Fruit fly (Drosophila melanogaster) whole organism, embryonic: ENCODE data around the gene CG11562.

ENCODE experiments used
- CG10147 ChIP-seq: fragments of 200-800 bp; sonication (Bioruptor generic); optimal IDR thresholded peaks from 2 replicates; lab custom pipeline; 2019; ENCODE audit warnings: missing biosample characterization, mild to moderate bottlenecking, missing genetic modification characterization, moderate library complexity
- CG10366 ChIP-seq: fragments of 200-800 bp; sonication (Bioruptor generic); IDR thresholded peaks from 2 replicates; pipeline ENCODE4 v1.3.6; 2022; ENCODE audit warnings: missing biosample characterization, missing genetic modification characterization
- CG11398 ChIP-seq: fragments of 200-800 bp; sonication (Bioruptor generic); optimal IDR thresholded peaks from 2 replicates; lab custom pipeline; 2016; ENCODE audit warnings: missing biosample characterization, missing genetic modification characterization
- CG11723 ChIP-seq: fragments of 200-800 bp; sonication (Bioruptor generic); optimal IDR thresholded peaks from 2 replicates; lab custom pipeline; 2017; ENCODE audit warnings: missing biosample characterization, mild to moderate bottlenecking, missing genetic modification characterization
- CG13287 ChIP-seq: fragments of 200-800 bp; sonication (Bioruptor generic); IDR thresholded peaks from 2 replicates; pipeline ENCODE4 v1.3.6; 2022; ENCODE audit warnings: missing biosample characterization, missing genetic modification characterization; ENCODE audit not compliant: partially characterized antibody
- CG13296 ChIP-seq: fragments of 200-800 bp; sonication (Bioruptor generic); optimal IDR thresholded peaks from 3 replicates; lab custom pipeline; 2018; ENCODE audit warnings: missing biosample characterization, mild to moderate bottlenecking, missing genetic modification characterization
- CG15514 ChIP-seq: fragments of 200-800 bp; sonication (Bioruptor generic); optimal IDR thresholded peaks from 3 replicates; lab custom pipeline; 2017; ENCODE audit warnings: missing biosample characterization, missing genetic modification characterization, mild to moderate bottlenecking, moderate library complexity, missing genetic modification reagents
- CG16813 ChIP-seq: fragments of 200-800 bp; sonication (Bioruptor generic); IDR thresholded peaks from 3 replicates; pipeline ENCODE4 v1.3.6; 2022; ENCODE audit warnings: missing biosample characterization, missing genetic modification characterization; ENCODE audit not compliant: partially characterized antibody
- CG16815 ChIP-seq: fragments of 200-800 bp; sonication (Bioruptor generic); optimal IDR thresholded peaks from 3 replicates; lab custom pipeline; 2017; ENCODE audit warnings: missing biosample characterization, mild to moderate bottlenecking, missing genetic modification characterization
- CG17612 ChIP-seq: fragments of 200-800 bp; sonication (Bioruptor generic); IDR thresholded peaks from 2 replicates; pipeline ENCODE4 v1.3.6; 2022; ENCODE audit warnings: missing biosample characterization, missing genetic modification characterization
- CG1792 ChIP-seq: fragments of 200-800 bp; sonication (Bioruptor generic); optimal IDR thresholded peaks from 2 replicates; lab custom pipeline; 2016; ENCODE audit warnings: missing biosample characterization, missing genetic modification characterization
- CG18262 ChIP-seq: fragments of 200-800 bp; optimal IDR thresholded peaks from 3 replicates; lab custom pipeline; 2019; ENCODE audit warnings: missing biosample characterization, mild to moderate bottlenecking, missing genetic modification characterization, moderate library complexity
- CG2129 ChIP-seq: fragments of 200-800 bp; sonication (Bioruptor generic); IDR thresholded peaks from 2 replicates; pipeline ENCODE4 v1.3.6; 2022; ENCODE audit warnings: missing biosample characterization, missing genetic modification characterization; ENCODE audit not compliant: partially characterized antibody
- CG30403 ChIP-seq: fragments of 200-800 bp; sonication (Bioruptor generic); optimal IDR thresholded peaks from 3 replicates; lab custom pipeline; 2016; ENCODE audit warnings: missing biosample characterization, missing genetic modification characterization
- CG31224 ChIP-seq: fragments of 200-800 bp; sonication (Bioruptor generic); IDR thresholded peaks from 2 replicates; pipeline ENCODE4 v1.3.6; 2022; ENCODE audit warnings: missing biosample characterization, missing genetic modification characterization
- CG4424 ChIP-seq: fragments of 200-800 bp; sonication (Bioruptor generic); optimal IDR thresholded peaks from 3 replicates; lab custom pipeline; 2016; ENCODE audit warnings: missing biosample characterization, missing genetic modification characterization
- CG5953 ChIP-seq: fragments of 200-800 bp; sonication (Bioruptor generic); IDR thresholded peaks from 2 replicates; pipeline ENCODE4 v1.3.6; 2022; ENCODE audit warnings: missing biosample characterization, missing genetic modification characterization
- CG6254 ChIP-seq: fragments of 200-800 bp; sonication (Bioruptor generic); optimal IDR thresholded peaks from 3 replicates; lab custom pipeline; 2017; ENCODE audit warnings: mild to moderate bottlenecking, missing biosample characterization, missing genetic modification reagents, missing genetic modification characterization
- CG8089 ChIP-seq: fragments of 200-800 bp; sonication (Bioruptor generic); optimal IDR thresholded peaks from 3 replicates; lab custom pipeline; 2016; ENCODE audit warnings: missing biosample characterization, missing genetic modification characterization
- CG9876 ChIP-seq: fragments of 200-800 bp; sonication (Bioruptor generic); optimal IDR thresholded peaks from 2 replicates; lab custom pipeline; 2016; ENCODE audit warnings: missing biosample characterization, missing genetic modification characterization
- CoRest ChIP-seq: fragments of 200-800 bp; sonication (Bioruptor generic); optimal IDR thresholded peaks from 3 replicates; lab custom pipeline; 2018; ENCODE audit warnings: missing biosample characterization, mild to moderate bottlenecking, missing genetic modification characterization, moderate library complexity
- Dfd ChIP-seq, 2 experiments: fragments of >200 bp; optimal IDR thresholded peaks; 2 replicates each; lab custom pipeline; 2017; ENCODE audit warnings: missing biosample characterization in 2 of 2, missing genetic modification characterization in 2 of 2
- Dll ChIP-seq: fragments of 200-800 bp; sonication (Bioruptor generic); IDR thresholded peaks from 4 replicates; pipeline ENCODE4 v1.3.6; 2022; ENCODE audit warnings: missing biosample characterization, missing genetic modification characterization; ENCODE audit not compliant: partially characterized antibody
- Dp ChIP-seq: fragments of 200-800 bp; sonication (Bioruptor generic); optimal IDR thresholded peaks from 2 replicates; lab custom pipeline; 2018; ENCODE audit warnings: missing biosample characterization, mild to moderate bottlenecking, missing genetic modification characterization, moderate library complexity
- HHEX ChIP-seq: fragments of 200-800 bp; sonication (Bioruptor generic); optimal IDR thresholded peaks from 3 replicates; lab custom pipeline; 2017; ENCODE audit warnings: missing biosample characterization, mild to moderate bottlenecking, missing genetic modification characterization, missing genetic modification reagents
- HLHmδ ChIP-seq: fragments of 200-800 bp; sonication (Bioruptor generic); optimal IDR thresholded peaks from 2 replicates; lab custom pipeline; 2018; ENCODE audit warnings: missing biosample characterization, mild to moderate bottlenecking, missing genetic modification characterization, moderate library complexity
- Max ChIP-seq: fragments of 200-800 bp; sonication (Bioruptor generic); optimal IDR thresholded peaks from 2 replicates; lab custom pipeline; 2016; ENCODE audit warnings: missing biosample characterization, mild to moderate bottlenecking, missing genetic modification characterization
- Nf-YB ChIP-seq: fragments of 200-800 bp; sonication (Bioruptor generic); optimal IDR thresholded peaks from 3 replicates; lab custom pipeline; 2019; ENCODE audit warnings: missing biosample characterization, mild to moderate bottlenecking, missing genetic modification characterization, moderate library complexity
- PHDP ChIP-seq: fragments of 200-800 bp; sonication (Bioruptor generic); optimal IDR thresholded peaks from 3 replicates; lab custom pipeline; 2018; ENCODE audit warnings: missing biosample characterization, mild to moderate bottlenecking, missing genetic modification characterization, moderate library complexity
- Pdp1 ChIP-seq, 2 experiments: fragments of 200-800 bp; sonication (Bioruptor generic); optimal IDR thresholded peaks; 3 replicates each; lab custom pipeline; 2016; ENCODE audit warnings: missing biosample characterization in 2 of 2, missing genetic modification characterization in 2 of 2, mild to moderate bottlenecking in 1 of 2, moderate library complexity in 1 of 2
- Scr ChIP-seq: fragments of 200-800 bp; sonication (Bioruptor generic); IDR thresholded peaks from 2 replicates; pipeline ENCODE4 v1.3.6; 2022; ENCODE audit warnings: missing biosample characterization, missing genetic modification characterization; ENCODE audit not compliant: partially characterized antibody
- Side ChIP-seq: fragments of 200-800 bp; sonication (Bioruptor generic); optimal IDR thresholded peaks from 2 replicates; lab custom pipeline; 2016; ENCODE audit warnings: missing biosample characterization, missing genetic modification characterization
- Sin3A ChIP-seq: fragments of >200 bp; optimal IDR thresholded peaks from 2 replicates; lab custom pipeline; 2018
- Six4 ChIP-seq: fragments of 200-800 bp; sonication (Bioruptor generic); optimal IDR thresholded peaks from 2 replicates; lab custom pipeline; 2016; ENCODE audit warnings: missing biosample characterization, missing genetic modification characterization
- Sox102F ChIP-seq: fragments of 200-800 bp; sonication (Bioruptor generic); optimal IDR thresholded peaks from 2 replicates; lab custom pipeline; 2018; ENCODE audit warnings: missing biosample characterization, mild to moderate bottlenecking, missing genetic modification characterization, moderate library complexity
- bsh ChIP-seq, 2 experiments: fragments of 200-800 bp; sonication (Bioruptor generic); optimal IDR thresholded peaks; 2 replicates each; lab custom pipeline; 2017 to 2018; ENCODE audit warnings: mild to moderate bottlenecking in 2 of 2, missing biosample characterization in 2 of 2, missing genetic modification characterization in 2 of 2, moderate library complexity in 1 of 2
- danr ChIP-seq: fragments of 200-800 bp; sonication (Bioruptor generic); IDR thresholded peaks from 2 replicates; pipeline ENCODE4 v1.3.6; 2022; ENCODE audit warnings: missing biosample characterization, missing genetic modification characterization
- ems ChIP-seq: fragments of 200-800 bp; sonication (Bioruptor generic); optimal IDR thresholded peaks from 3 replicates; lab custom pipeline; 2016; ENCODE audit warnings: missing biosample characterization, missing genetic modification characterization
- ftz-f1 ChIP-seq: fragments of 200-800 bp; sonication (Bioruptor generic); optimal IDR thresholded peaks from 2 replicates; lab custom pipeline; 2016; ENCODE audit warnings: missing biosample characterization, missing genetic modification characterization
- gcm ChIP-seq: fragments of 200-800 bp; sonication (Bioruptor generic); optimal IDR thresholded peaks from 2 replicates; lab custom pipeline; 2019; ENCODE audit warnings: missing biosample characterization, mild to moderate bottlenecking, missing genetic modification characterization, moderate library complexity
- gsb-n ChIP-seq: fragments of 200-800 bp; sonication (Bioruptor generic); optimal IDR thresholded peaks from 3 replicates; lab custom pipeline; 2018; ENCODE audit warnings: missing biosample characterization, mild to moderate bottlenecking, missing genetic modification characterization
- knrl ChIP-seq: fragments of 200-800 bp; sonication (Bioruptor generic); IDR thresholded peaks from 3 replicates; pipeline ENCODE4 v1.3.6; 2022; ENCODE audit warnings: missing biosample characterization, missing genetic modification characterization; ENCODE audit not compliant: partially characterized antibody
- lola ChIP-seq, 3 experiments: fragments of >200 bp in 2 of 3; fragments of 200-800 bp in 1 of 3; sonication (Bioruptor generic) in 1 of 3; optimal IDR thresholded peaks; 2 replicates each; lab custom pipeline; 2017 to 2019; ENCODE audit warnings: missing biosample characterization in 3 of 3, missing genetic modification characterization in 3 of 3, mild to moderate bottlenecking in 1 of 3, moderate library complexity in 1 of 3
- mam ChIP-seq: fragments of 200-800 bp; sonication (Bioruptor generic); optimal IDR thresholded peaks from 3 replicates; lab custom pipeline; 2016; ENCODE audit warnings: missing biosample characterization, missing genetic modification characterization
- pzg ChIP-seq: fragments of 200-800 bp; sonication (Bioruptor generic); optimal IDR thresholded peaks from 3 replicates; lab custom pipeline; 2018; ENCODE audit warnings: missing biosample characterization, mild to moderate bottlenecking, missing genetic modification characterization, moderate library complexity
- row ChIP-seq: fragments of 200-800 bp; sonication (Bioruptor generic); IDR thresholded peaks from 3 replicates; pipeline ENCODE4 v1.3.6; 2022; ENCODE audit warnings: missing biosample characterization, missing genetic modification characterization
- sima ChIP-seq: fragments of 200-800 bp; sonication (Bioruptor generic); optimal IDR thresholded peaks from 2 replicates; lab custom pipeline; 2016; ENCODE audit warnings: missing biosample characterization, missing genetic modification characterization
- so ChIP-seq: fragments of 200-800 bp; sonication (Bioruptor generic); IDR thresholded peaks from 3 replicates; pipeline ENCODE4 v1.3.6; 2022; ENCODE audit warnings: missing biosample characterization, missing genetic modification characterization
- ssp ChIP-seq: fragments of 200-800 bp; sonication (Bioruptor generic); IDR thresholded peaks from 2 replicates; pipeline ENCODE4 v1.3.6; 2022; ENCODE audit warnings: missing biosample characterization, missing genetic modification characterization
- wor ChIP-seq: fragments of 200-800 bp; sonication (Bioruptor generic); IDR thresholded peaks from 2 replicates; pipeline ENCODE4 v1.3.6; 2022; ENCODE audit warnings: missing biosample characterization, missing genetic modification characterization

Gene CG11562

DNA sequence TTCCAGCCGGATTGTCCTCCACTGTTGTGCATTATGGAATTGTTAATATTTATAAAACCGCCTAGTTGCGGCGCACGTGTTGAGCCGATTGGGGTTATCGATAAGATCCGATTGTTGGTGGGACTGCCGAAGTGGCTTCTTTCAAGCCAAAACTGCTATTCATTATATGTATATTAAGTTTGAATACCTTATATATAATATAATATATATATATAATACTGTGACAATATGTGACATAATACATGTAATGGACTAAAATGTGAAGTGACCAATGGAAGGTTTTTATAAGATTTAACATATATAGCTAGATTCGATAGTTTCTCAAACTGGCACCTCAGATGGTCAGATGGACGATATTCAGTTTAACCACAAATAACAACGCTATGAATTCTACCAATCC is 18.6 kb upstream of the CG11562 start, which contains the start of the genes mbm and CG11555 (continued):
- TF ChIP-seq Pdp1 (GFP tag; optimal IDR thresholded peaks at IDR 0.05; lab: Kevin White, UChicago) = no peak
- no peak for TF ChIP-seq CG11398 (GFP tag; lab: Kevin White, UChicago)
- TF ChIP-seq CG31224 (GFP tag; lab: Robert Waterston, UW) = 0 out of 2 replicates have a peak, but pooled peaks have one; percentile 15
- peak; percentile 25 for TF ChIP-seq Dp (GFP tag; lab: Kevin White, UChicago)
- TF ChIP-seq gcm (GFP tag; lab: Kevin White, UChicago) = peak; percentile 10
- no peak for TF ChIP-seq Sin3A
- TF ChIP-seq pzg = peak; percentile 34
- TF ChIP-seq danr (GFP tag; lab: Robert Waterston, UW) = no peak
- peak; percentile 41 for TF ChIP-seq PHDP (tag; lab: Kevin White, UChicago)
- peak; percentile 43 for TF ChIP-seq CG18262 (tag; lab: Kevin White, UChicago)
- TF ChIP-seq ftz-f1 (GFP tag; lab: Kevin White, UChicago) = no peak
- no peak for TF ChIP-seq Side
- peak in 1 of 2 experiments; percentile 24 for TF ChIP-seq bsh (GFP tag; optimal IDR thresholded peaks at IDR 0.05; lab: Kevin White, UChicago)
- peak; percentile 40 for TF ChIP-seq CG13296
- no peak for TF ChIP-seq CG10366 (GFP tag; lab: Robert Waterston, UW)
- TF ChIP-seq CG9876 (GFP tag; lab: Kevin White, UChicago) = no peak
- no peak for TF ChIP-seq CG1792 (GFP tag; lab: Kevin White, UChicago)
- no peak for TF ChIP-seq CG16815 (GFP tag; lab: Kevin White, UChicago)
- TF ChIP-seq CG17612 (GFP tag; lab: Robert Waterston, UW) = no peak
- TF ChIP-seq CG16813 (GFP tag; lab: Robert Waterston, UW) = peak; percentile 51; the same call in 1 of the 3 replicates
- TF ChIP-seq Max (GFP tag; lab: Kevin White, UChicago) = peak; percentile 65
- TF ChIP-seq sima (GFP tag; lab: Kevin White, UChicago) = no peak
- TF ChIP-seq mam (GFP tag; lab: Kevin White, UChicago) = no peak
- no peak for TF ChIP-seq CG8089 (GFP tag; lab: Kevin White, UChicago)
- TF ChIP-seq Dll (GFP tag; lab: Robert Waterston, UW) = peak; percentile 74
- no peak for TF ChIP-seq gsb-n (tag; lab: Kevin White, UChicago)
- TF ChIP-seq ssp (GFP tag; lab: Robert Waterston, UW) = peak; percentile 9; the same call in 1 of the 2 replicates
- TF ChIP-seq Dfd (GFP tag; optimal IDR thresholded peaks at IDR 0.05; lab: Kevin White, UChicago) = no peak
- peak; percentile 60 for TF ChIP-seq CoRest (tag; lab: Kevin White, UChicago)
- no peak for TF ChIP-seq CG4424
- no peak for TF ChIP-seq CG5953 (GFP tag; lab: Robert Waterston, UW)
- TF ChIP-seq HHEX (GFP tag; lab: Kevin White, UChicago) = no peak
- TF ChIP-seq HLHmδ = no peak
- TF ChIP-seq CG11723 (GFP tag; lab: Kevin White, UChicago) = no peak
- no peak; the same call in 2 of the 3 replicates for TF ChIP-seq knrl (GFP tag; lab: Robert Waterston, UW)
- peak; percentile 73 for TF ChIP-seq CG13287 (GFP tag; lab: Robert Waterston, UW)
- peak; percentile 64 for TF ChIP-seq Scr (GFP tag; lab: Robert Waterston, UW)
- TF ChIP-seq Nf-YB = peak; percentile 44
- TF ChIP-seq CG30403 (GFP tag; lab: Kevin White, UChicago) = peak; percentile 8
- TF ChIP-seq row (GFP tag; lab: Robert Waterston, UW) = peak; percentile 80
- no peak for TF ChIP-seq Sox102F (GFP tag; lab: Kevin White, UChicago)
- TF ChIP-seq Six4 = no peak
- TF ChIP-seq CG15514 (GFP tag; lab: Kevin White, UChicago) = peak; percentile 55
- no peak for TF ChIP-seq ems (GFP tag; lab: Kevin White, UChicago)
- TF ChIP-seq CG6254 = no peak
- peak in 1 of 3 experiments; percentile 15 for TF ChIP-seq lola (GFP tag; optimal IDR thresholded peaks at IDR 0.05; lab: Kevin White, UChicago)
- peak; percentile 51 for TF ChIP-seq CG10147 (GFP tag; lab: Kevin White, UChicago)
- no peak for TF ChIP-seq CG2129 (GFP tag; lab: Robert Waterston, UW)
- no peak for TF ChIP-seq so (GFP tag; lab: Robert Waterston, UW)
- no peak for TF ChIP-seq wor (GFP tag; lab: Robert Waterston, UW)
